Worm (Caenorhabditis elegans): ENCODE data around the gene F22E5.2.
"Not testable (repeated sequence)": the region's sequence is repeated elsewhere in the genome, so short reads cannot be mapped to it uniquely, and the experiment has no call there.

Gene F22E5.2

DNA sequence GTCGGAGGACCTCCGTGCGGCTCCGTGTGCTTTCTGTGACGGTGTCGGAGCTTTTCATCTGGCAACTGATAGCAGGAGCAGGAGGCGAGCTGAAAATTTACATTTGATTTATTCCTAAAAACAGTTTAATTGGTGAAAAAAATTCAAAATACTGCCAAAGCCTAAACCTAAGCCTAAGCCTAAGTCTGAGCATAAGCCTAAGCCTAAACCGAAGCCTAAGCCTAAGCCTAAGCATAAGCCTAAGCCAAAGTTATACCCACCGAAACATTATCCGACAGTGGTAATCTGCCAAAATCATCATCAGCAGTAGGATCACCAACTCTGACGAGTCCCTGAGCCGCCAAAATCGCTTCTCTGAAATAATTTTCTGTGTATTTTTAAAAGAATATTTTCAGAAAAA lies 19.6 kb downstream of the F22E5.2 start:
- TF ChIP-seq W03F9.2 (tag; optimal IDR thresholded peaks at IDR 0.05) (no peak), him-1 (tag; optimal IDR thresholded peaks at IDR 0.05) (no peak), dao-5 (tag; optimal IDR thresholded peaks at IDR 0.05) (no peak)

DNA sequence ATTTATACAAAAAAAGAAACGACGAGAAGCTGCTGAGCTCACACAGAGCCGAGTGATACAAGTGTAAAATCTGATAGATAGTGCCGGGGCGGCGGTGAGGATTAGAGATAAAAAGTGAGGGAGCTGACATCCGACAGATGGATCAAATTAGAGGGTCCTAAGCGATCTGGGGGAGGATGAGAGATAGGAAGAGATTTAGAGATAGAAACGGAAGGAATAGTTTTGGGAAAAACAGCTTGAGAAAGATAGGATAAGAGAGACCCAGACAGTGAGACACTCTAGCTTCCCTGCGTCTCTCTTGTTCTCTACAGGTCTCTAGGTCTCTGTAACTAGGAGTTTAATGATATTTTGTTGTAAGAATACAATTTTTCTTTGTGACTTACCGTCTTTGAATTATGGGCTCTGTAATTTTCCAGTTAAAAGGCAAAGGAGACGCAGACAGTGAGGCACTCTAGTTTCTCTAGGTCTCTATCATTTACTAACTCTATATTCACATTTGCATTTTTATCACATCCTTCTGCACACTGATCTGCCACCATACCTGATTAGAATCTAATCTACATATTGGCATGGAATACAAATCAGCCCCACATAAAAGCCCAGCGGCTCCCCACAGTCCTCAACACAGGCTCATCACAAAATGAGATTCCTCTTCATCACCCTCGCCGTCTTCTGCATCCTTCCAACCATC lies 21.9 kb downstream of the F22E5.2 start, which contains the start of the genes sup-9 and nspf-1:
Gene sup-9 (minus strand): TSS at position 43 of the 691 bp plus-strand sequence.
Gene nspf-1 (plus strand): TSS at position 641 of the 691 bp plus-strand sequence.
- TF ChIP-seq dao-5 (tag; optimal IDR thresholded peaks at IDR 0.05) (no peak), him-1 (tag; optimal IDR thresholded peaks at IDR 0.05) (no peak), W03F9.2 (tag; optimal IDR thresholded peaks at IDR 0.05) (no peak)

DNA sequence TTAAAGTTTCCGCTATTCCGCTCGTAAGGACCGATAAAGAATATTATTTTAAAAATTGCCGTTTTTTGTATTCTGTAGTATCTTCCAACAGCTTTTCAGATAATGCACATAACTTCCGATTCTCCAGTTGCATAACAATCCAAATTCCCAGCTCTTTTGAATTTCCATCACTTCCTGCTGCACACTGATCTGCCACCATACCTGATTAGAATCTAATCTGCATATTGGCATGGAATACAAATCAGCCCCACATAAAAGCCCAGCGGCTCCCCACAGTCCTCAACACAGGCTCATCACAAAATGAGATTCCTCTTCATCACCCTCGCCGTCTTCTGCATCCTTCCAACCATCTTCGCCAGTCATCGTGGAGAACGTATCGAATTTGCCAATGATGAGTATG lies 23.4 kb downstream of the F22E5.2 start, which contains the start of gene nspf-2:
Gene nspf-2 (plus strand): TSS at position 301 of the 400 bp plus-strand sequence.
- TF ChIP-seq dao-5, him-1, W03F9.2 (tag; optimal IDR thresholded peaks at IDR 0.05): not testable (repeated sequence)

DNA sequence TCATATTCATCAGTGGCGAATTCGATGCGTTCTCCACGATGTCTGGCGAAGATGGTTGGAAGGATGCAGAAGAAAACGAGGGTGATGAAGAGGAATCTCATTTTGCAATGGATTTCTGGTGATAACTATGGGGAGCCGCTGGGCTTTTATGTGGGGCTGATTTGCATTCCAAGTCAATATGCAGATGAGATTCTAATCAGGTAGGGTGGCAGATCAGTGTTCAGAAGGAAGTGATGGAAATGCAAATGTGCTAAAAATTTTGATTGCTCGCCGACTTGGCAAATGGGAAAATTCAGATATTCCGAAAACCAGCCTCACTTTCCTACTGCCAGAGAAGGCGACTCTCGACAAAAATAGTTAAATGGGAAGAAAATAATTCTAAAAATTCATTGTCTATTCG lies 24.9 kb downstream of the F22E5.2 start, which contains the start of gene nspf-3:
Gene nspf-3 (minus strand): TSS at position 101 of the 400 bp plus-strand sequence.
- TF ChIP-seq W03F9.2 (tag; optimal IDR thresholded peaks at IDR 0.05) (no peak), him-1 (tag; optimal IDR thresholded peaks at IDR 0.05) (no peak), dao-5 (tag; optimal IDR thresholded peaks at IDR 0.05) (no peak)

DNA sequence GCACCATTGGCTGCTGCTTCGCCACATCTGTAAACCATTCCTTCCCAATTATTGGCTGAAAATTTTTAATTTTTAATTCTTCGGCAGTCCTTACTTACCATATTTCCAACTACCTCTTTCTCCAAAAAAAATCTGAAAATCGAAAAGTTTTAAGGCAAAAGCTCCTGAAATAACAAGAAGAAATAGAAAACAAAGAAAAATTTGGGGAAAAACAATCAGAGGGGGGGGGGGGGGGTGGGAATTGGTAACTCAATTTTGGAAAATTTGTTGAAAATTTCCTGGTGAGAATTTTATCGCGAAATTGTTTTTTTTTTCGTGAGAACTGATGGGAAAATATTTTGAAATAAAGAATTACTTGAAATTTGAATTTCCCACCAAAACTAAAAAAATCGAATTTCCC lies 27.3 kb downstream of the F22E5.2 start, which contains the start of gene set-11:
Gene set-11 (minus strand): TSS at position 101 of the 400 bp plus-strand sequence.
- TF ChIP-seq dao-5 (tag; optimal IDR thresholded peaks at IDR 0.05), result no peak
- TF ChIP-seq him-1 (tag; optimal IDR thresholded peaks at IDR 0.05), result no peak
- no peak for TF ChIP-seq W03F9.2 (tag; optimal IDR thresholded peaks at IDR 0.05)

DNA sequence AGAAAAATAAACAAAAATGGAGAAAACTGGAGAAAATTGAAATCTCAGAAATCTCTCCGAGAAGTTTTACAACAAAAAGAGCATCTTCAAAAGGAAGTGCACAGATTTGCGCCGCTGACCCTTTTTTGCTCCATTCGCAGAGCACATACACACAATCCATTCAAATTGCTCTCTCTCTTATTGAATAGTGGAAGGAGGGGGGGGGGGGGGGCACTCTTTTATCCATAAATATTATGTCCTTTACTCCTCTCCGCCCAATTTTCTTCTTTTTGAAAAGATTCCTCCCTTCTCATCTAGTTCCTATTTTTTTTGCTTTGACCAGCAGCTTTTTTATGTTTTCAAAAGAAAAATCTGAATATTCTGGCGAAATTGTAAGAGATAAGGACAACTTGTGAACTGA lies 29.9 kb downstream of the F22E5.2 start:
- TF ChIP-seq W03F9.2 (tag; optimal IDR thresholded peaks at IDR 0.05), result no peak
- no peak for TF ChIP-seq dao-5 (tag; optimal IDR thresholded peaks at IDR 0.05)
- no peak for TF ChIP-seq him-1 (tag; optimal IDR thresholded peaks at IDR 0.05)

DNA sequence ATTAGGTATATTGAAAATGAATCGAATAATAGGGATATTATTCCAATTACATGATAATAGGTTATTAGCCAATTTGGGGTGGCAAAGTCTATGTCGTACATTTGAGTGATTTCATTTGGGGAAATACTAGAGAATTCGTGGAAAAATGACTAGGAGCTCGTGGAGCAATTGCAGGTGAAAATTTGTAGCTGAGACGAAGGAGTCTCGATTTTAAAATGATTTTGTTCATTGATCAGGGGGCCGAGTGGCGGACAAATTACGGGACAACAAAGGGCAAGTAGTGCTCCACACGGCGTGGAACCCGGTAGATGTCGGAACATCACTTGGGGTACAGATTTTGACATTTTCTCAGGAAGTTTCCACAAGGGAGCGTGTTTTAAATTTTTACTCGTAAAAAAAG lies 33.2 kb downstream of the F22E5.2 start, which contains the start of gene sri-62:
Gene sri-62 (minus strand): TSS at position 101 of the 400 bp plus-strand sequence.
- TF ChIP-seq him-1 (tag; optimal IDR thresholded peaks at IDR 0.05), result no peak
- TF ChIP-seq W03F9.2 (tag; optimal IDR thresholded peaks at IDR 0.05), result no peak
- TF ChIP-seq dao-5 (tag; optimal IDR thresholded peaks at IDR 0.05), result no peak

DNA sequence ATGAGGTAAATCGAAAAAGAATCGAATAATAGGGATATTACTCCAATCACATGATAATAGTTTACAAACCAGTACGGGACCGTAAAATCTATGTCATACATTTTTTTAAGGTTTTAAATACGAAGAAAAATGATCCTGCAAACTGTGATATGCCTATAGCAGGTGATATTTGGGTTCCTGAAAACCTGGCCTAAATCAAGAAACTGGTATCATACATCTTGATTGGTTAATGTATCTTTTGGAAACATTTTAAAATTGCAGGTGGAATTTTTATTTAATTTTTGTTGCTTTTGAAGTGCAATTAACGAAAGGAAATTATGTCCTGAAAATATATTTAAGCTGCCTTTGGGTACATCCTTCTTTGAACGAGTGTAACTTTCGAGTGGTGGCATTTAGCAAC lies 35.0 kb downstream of the F22E5.2 start, which contains the start of gene sri-61:
Gene sri-61 (minus strand): TSS at position 101 of the 400 bp plus-strand sequence.
- TF ChIP-seq him-1 (tag; optimal IDR thresholded peaks at IDR 0.05) (no peak), dao-5 (tag; optimal IDR thresholded peaks at IDR 0.05) (no peak), W03F9.2 (tag; optimal IDR thresholded peaks at IDR 0.05) (no peak)

DNA sequence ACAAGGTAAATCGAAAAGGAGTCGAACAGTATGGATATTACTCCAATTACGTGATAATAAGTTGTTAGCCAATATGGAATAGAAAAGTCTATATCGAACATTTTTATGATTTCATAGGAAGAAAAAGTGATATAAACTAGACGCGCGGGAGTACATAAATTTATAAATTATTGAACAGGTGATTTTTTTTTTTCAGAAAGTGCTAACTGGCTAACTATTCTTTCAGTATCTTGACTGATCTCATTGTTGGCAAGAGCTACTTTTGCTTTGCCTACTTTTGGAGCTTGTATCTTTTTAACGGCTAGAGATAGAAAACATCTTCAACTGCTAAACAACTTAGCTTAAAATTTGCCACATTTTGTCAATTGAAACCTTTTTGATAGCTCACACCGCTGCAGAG lies 37.6 kb downstream of the F22E5.2 start, which contains the start of gene sri-60:
Gene sri-60 (minus strand): TSS at position 101 of the 400 bp plus-strand sequence.
- TF ChIP-seq W03F9.2 (tag; optimal IDR thresholded peaks at IDR 0.05) (no peak), him-1 (tag; optimal IDR thresholded peaks at IDR 0.05) (no peak), dao-5 (tag; optimal IDR thresholded peaks at IDR 0.05) (no peak)

DNA sequence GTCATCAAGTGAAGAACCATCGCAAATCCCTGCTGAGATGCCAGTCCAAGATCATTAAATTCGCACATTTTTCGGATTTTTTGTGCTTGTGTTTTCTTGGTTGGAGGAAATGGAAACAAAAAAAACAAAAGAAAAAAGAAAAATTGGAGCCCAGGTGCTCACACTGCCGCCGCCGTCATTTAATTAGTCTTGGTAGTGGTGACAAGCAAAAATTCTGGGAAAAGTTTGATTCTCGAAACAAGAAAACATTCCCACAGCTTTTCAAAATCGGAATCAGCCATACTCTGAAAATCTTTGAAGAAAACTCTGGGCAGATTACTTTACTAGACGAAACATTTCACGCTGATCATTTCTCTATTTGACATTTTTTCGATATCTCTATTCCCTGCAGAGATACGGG lies 40.0 kb downstream of the F22E5.2 start, which contains the start of gene srh-128:
Gene srh-128 (minus strand): TSS at position 101 of the 400 bp plus-strand sequence.
- TF ChIP-seq dao-5 (tag; optimal IDR thresholded peaks at IDR 0.05) (no peak), him-1 (tag; optimal IDR thresholded peaks at IDR 0.05) (no peak), W03F9.2 (tag; optimal IDR thresholded peaks at IDR 0.05) (no peak)

DNA sequence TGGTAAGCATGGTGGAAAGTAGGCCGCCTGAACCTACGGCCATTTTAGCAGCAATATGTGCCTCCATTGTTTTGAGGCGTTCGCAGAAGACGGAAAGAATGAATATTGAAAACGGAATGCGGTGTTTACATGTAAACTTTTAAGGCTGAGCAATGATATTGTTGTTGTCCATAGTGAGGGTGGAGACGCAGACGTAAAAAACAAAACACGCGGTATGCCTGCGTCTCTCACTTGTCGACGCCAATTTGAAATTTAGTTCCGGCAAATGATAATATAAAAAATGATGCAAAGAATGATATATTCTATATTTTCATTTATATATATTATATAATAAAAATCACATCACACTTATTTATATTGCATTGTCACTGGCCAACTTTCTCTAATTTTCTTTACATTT lies 42.7 kb downstream of the F22E5.2 start, which contains the start of gene Y47G7B.2:
Gene Y47G7B.2 (minus strand): TSS at position 143 of the 400 bp plus-strand sequence.
- TF ChIP-seq W03F9.2 (tag; optimal IDR thresholded peaks at IDR 0.05) (no peak), dao-5 (tag; optimal IDR thresholded peaks at IDR 0.05) (no peak), him-1 (tag; optimal IDR thresholded peaks at IDR 0.05) (no peak)

DNA sequence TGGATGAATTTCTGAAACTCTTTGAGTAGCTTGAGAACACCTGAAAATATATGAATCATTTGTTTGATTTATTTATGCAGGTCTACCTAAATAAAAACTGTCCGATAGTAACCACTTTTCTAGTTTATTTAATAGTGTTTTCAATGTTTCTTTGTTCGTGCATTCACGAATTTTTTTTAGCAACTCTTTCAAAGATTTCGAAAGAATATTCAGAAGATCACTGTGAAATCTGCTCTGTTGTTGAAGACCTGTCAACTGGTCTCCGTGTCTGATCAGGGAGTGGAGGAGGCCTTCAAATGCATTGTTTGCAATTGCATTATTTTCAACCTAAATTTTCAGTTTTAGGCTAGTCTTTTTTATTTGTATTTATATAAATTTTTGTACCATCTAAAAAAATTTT lies 44.8 kb downstream of the F22E5.2 start, which contains the start of gene T05A8.1:
Gene T05A8.1 (minus strand): TSS at position 101 of the 400 bp plus-strand sequence.
- TF ChIP-seq him-1 (tag; optimal IDR thresholded peaks at IDR 0.05) (no peak), W03F9.2 (tag; optimal IDR thresholded peaks at IDR 0.05) (no peak), dao-5 (tag; optimal IDR thresholded peaks at IDR 0.05) (no peak)

DNA sequence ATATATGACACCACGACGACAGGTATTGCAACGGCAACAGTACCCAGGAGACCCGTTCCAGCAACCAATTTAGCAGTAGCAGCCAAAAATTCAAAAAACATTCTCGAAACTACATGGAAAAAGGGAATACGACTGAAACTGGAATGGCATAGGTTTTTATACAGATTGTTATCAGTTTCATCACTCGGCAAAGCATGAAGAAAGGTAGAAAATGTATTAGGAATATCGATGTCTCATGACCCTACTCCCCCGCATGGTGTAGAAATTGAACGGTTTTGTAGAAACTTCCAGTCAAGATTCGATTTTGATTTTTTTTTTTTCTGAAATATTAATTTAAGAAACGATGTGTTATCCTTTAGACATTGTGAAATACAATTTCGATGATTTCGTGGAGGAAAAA lies 45.7 kb downstream of the F22E5.2 start, which contains the start of gene T05A8.2:
Gene T05A8.2 (minus strand): TSS at position 101 of the 400 bp plus-strand sequence.
- TF ChIP-seq W03F9.2 (tag; optimal IDR thresholded peaks at IDR 0.05) (no peak), dao-5 (tag; optimal IDR thresholded peaks at IDR 0.05) (no peak), him-1 (tag; optimal IDR thresholded peaks at IDR 0.05) (no peak)

All from whole organism, L4/young adult.